Worm (Caenorhabditis elegans) whole organism, L2 larva: Measurements from ENCODE around the gene efhd-1.

Source experiments
- Y55F3AM.14 ChIP-seq: fragments of 200-800 bp; sonication (Bioruptor generic); optimal IDR thresholded peaks from 2 replicates; lab custom pipeline; 2018; ENCODE audit warnings: mild to moderate bottlenecking, missing genetic modification characterization, missing compliant biosample characterization
- aly-2 ChIP-seq: fragments of 150-350 bp; optimal IDR thresholded peaks from 2 replicates; lab custom pipeline; 2014; ENCODE audit warnings: missing biosample characterization, missing genetic modification characterization
- blmp-1 ChIP-seq: sonication (generic microtip); optimal IDR thresholded peaks from 2 replicates; lab custom pipeline; 2017; ENCODE audit warnings: missing genetic modification characterization, mild to moderate bottlenecking, missing compliant biosample characterization, antibody characterized with exemption, moderate library complexity; ENCODE audit not compliant: insufficient read depth
- crh-2 ChIP-seq: sonication (generic microtip); optimal IDR thresholded peaks from 2 replicates; lab custom pipeline; 2017; ENCODE audit warnings: missing biosample characterization, missing genetic modification characterization
- elt-3 ChIP-seq: sonication (generic microtip); optimal IDR thresholded peaks from 2 replicates; lab custom pipeline; 2017; ENCODE audit warnings: missing biosample characterization, missing genetic modification characterization
- lsy-2 ChIP-seq, 2 experiments: fragments of 150-350 bp in 1 of 2; sonication (generic microtip) in 1 of 2; optimal IDR thresholded peaks; 2 replicates each; lab custom pipeline; 2014 to 2017; ENCODE audit warnings: missing biosample characterization in 2 of 2, missing genetic modification characterization in 2 of 2
- nhr-23 ChIP-seq: fragments of 150-350 bp; optimal IDR thresholded peaks from 2 replicates; lab custom pipeline; 2014; ENCODE audit warnings: missing biosample characterization, missing genetic modification reagents, missing genetic modification characterization
- sma-9 ChIP-seq, 2 experiments: fragments of 150-350 bp in 1 of 2; sonication (generic microtip) in 1 of 2; optimal IDR thresholded peaks; 2 replicates each; lab custom pipeline; 2014 to 2016; ENCODE audit warnings: missing genetic modification characterization in 2 of 2, mild to moderate bottlenecking in 1 of 2, missing biosample characterization in 1 of 2, missing compliant biosample characterization in 1 of 2, missing genetic modification reagents in 1 of 2, moderate library complexity in 1 of 2
- snpc-4 ChIP-seq: fragments of 150-350 bp; optimal IDR thresholded peaks from 2 replicates; lab custom pipeline; 2014; ENCODE audit warnings: missing biosample characterization, missing genetic modification characterization
- unc-62 ChIP-seq: fragments of 150-350 bp; optimal IDR thresholded peaks from 2 replicates; lab custom pipeline; 2014; ENCODE audit warnings: missing biosample characterization, missing genetic modification reagents, missing genetic modification characterization
- zag-1 ChIP-seq: fragments of 150-350 bp; optimal IDR thresholded peaks from 2 replicates; lab custom pipeline; 2014; ENCODE audit warnings: missing biosample characterization, missing genetic modification characterization
- ztf-11 ChIP-seq: sonication (generic microtip); optimal IDR thresholded peaks from 2 replicates; lab custom pipeline; 2017; ENCODE audit warnings: missing biosample characterization, missing genetic modification characterization

ce11 chrII:14175099-14175498 lies 3.5 kb upstream of the efhd-1 start, which contains the start of gene Y48B6A.5:
- no peak for TF ChIP-seq elt-3 (tag; lab: Kevin White, UChicago)
- no peak for TF ChIP-seq blmp-1 (tag; lab: Kevin White, UChicago)
- TF ChIP-seq ztf-11 (tag; lab: Kevin White, UChicago) = no peak
- no peak for TF ChIP-seq crh-2 (tag; lab: Kevin White, UChicago)
- no peak for TF ChIP-seq snpc-4 (tag; lab: Kevin White, UChicago)
- no peak for TF ChIP-seq zag-1
- no peak for TF ChIP-seq unc-62 (GFP tag; lab: Kevin White, UChicago)
- no peak for TF ChIP-seq nhr-23 (tag; lab: Kevin White, UChicago)
- no peak for TF ChIP-seq aly-2
- no peak for TF ChIP-seq lsy-2 (tag; optimal IDR thresholded peaks at IDR 0.05; lab: Kevin White, UChicago)
- TF ChIP-seq Y55F3AM.14 (GFP tag; lab: Kevin White, UChicago) = no peak
- TF ChIP-seq sma-9 (GFP tag; optimal IDR thresholded peaks at IDR 0.05; lab: Kevin White, UChicago) = no peak
- no peak for TF ChIP-seq sma-9 (tag; optimal IDR thresholded peaks at IDR 0.05; lab: Kevin White, UChicago)
